Worm (Caenorhabditis elegans) whole organism, mixed stage, embryonic: ENCODE measurements around the gene srw-39.
A peak's percentile ranks its signal among the peaks of the same experiment; 100 is the strongest.

Experiments used
- bed-3 ChIP-seq: fragments of 200-800 bp; sonication (Bioruptor generic); optimal IDR thresholded peaks from 3 replicates; lab custom pipeline; 2018; ENCODE audit warnings: mild to moderate bottlenecking, missing genetic modification characterization, moderate library complexity, missing compliant biosample characterization
- blmp-1 ChIP-seq: fragments of 150-350 bp; optimal IDR thresholded peaks from 2 replicates; lab custom pipeline; 2014; ENCODE audit warnings: missing biosample characterization, missing genetic modification characterization
- ceh-39 ChIP-seq: fragments of 150-350 bp; optimal IDR thresholded peaks from 2 replicates; lab custom pipeline; 2014; ENCODE audit warnings: missing biosample characterization, missing genetic modification characterization
- ceh-43 ChIP-seq: fragments of 200-800 bp; sonication (Bioruptor generic); optimal IDR thresholded peaks from 2 replicates; lab custom pipeline; 2018; ENCODE audit warnings: mild to moderate bottlenecking, missing genetic modification characterization, moderate library complexity, missing compliant biosample characterization
- ceh-83 ChIP-seq: fragments of 200-800 bp; sonication (Bioruptor generic); optimal IDR thresholded peaks from 2 replicates; lab custom pipeline; 2018; ENCODE audit warnings: mild to moderate bottlenecking, missing genetic modification characterization, missing compliant biosample characterization
- ces-1 ChIP-seq: fragments of 150-350 bp; optimal IDR thresholded peaks from 2 replicates; lab custom pipeline; 2014; ENCODE audit warnings: missing biosample characterization, missing genetic modification reagents, missing genetic modification characterization
- cnd-1 ChIP-seq: fragments of 200-800 bp; sonication (Bioruptor generic); optimal IDR thresholded peaks from 2 replicates; lab custom pipeline; 2018; ENCODE audit warnings: mild to moderate bottlenecking, missing genetic modification characterization, missing compliant biosample characterization
- elt-1 ChIP-seq: sonication (generic microtip); optimal IDR thresholded peaks from 2 replicates; lab custom pipeline; 2017; ENCODE audit warnings: missing genetic modification characterization, mild to moderate bottlenecking, missing compliant biosample characterization, antibody characterized with exemption, moderate library complexity, borderline replicate concordance; ENCODE audit not compliant: insufficient read depth
- elt-3 ChIP-seq: fragments of 150-350 bp; optimal IDR thresholded peaks from 2 replicates; lab custom pipeline; 2014; ENCODE audit warnings: missing biosample characterization, missing genetic modification characterization
- flh-1 ChIP-seq: fragments of 200-800 bp; sonication (Bioruptor generic); optimal IDR thresholded peaks from 2 replicates; lab custom pipeline; 2018; ENCODE audit warnings: mild to moderate bottlenecking, missing genetic modification characterization, moderate library complexity, missing compliant biosample characterization
- ham-2 ChIP-seq: fragments of 200-800 bp; sonication (Bioruptor generic); optimal IDR thresholded peaks from 2 replicates; lab custom pipeline; 2018; ENCODE audit warnings: mild to moderate bottlenecking, missing genetic modification characterization, missing compliant biosample characterization
- hlh-1 ChIP-seq: fragments of 150-350 bp; optimal IDR thresholded peaks from 2 replicates; lab custom pipeline; 2014; ENCODE audit warnings: missing biosample characterization, missing genetic modification reagents, missing genetic modification characterization
- lin-13 ChIP-seq: fragments of 150-350 bp; optimal IDR thresholded peaks from 2 replicates; lab custom pipeline; 2014; ENCODE audit warnings: missing biosample characterization, missing genetic modification characterization
- lin-32 ChIP-seq: fragments of 200-800 bp; sonication (Bioruptor generic); optimal IDR thresholded peaks from 2 replicates; lab custom pipeline; 2018; ENCODE audit warnings: mild to moderate bottlenecking, missing genetic modification characterization, missing compliant biosample characterization
- lsy-2 ChIP-seq: fragments of 150-350 bp; optimal IDR thresholded peaks from 2 replicates; lab custom pipeline; 2014; ENCODE audit warnings: missing biosample characterization, missing genetic modification characterization
- mab-5 ChIP-seq: fragments of 150-350 bp; optimal IDR thresholded peaks from 2 replicates; lab custom pipeline; 2014; ENCODE audit warnings: missing biosample characterization, missing genetic modification characterization
- mep-1 ChIP-seq: fragments of 150-350 bp; optimal IDR thresholded peaks from 2 replicates; lab custom pipeline; 2017; ENCODE audit warnings: missing biosample characterization, missing genetic modification reagents, missing genetic modification characterization, inconsistent platforms
- mls-2 ChIP-seq: sonication (generic microtip); optimal IDR thresholded peaks from 2 replicates; lab custom pipeline; 2016; ENCODE audit warnings: mild to moderate bottlenecking, missing genetic modification characterization, moderate library complexity, missing compliant biosample characterization
- nhr-12 ChIP-seq: fragments of 150-350 bp; optimal IDR thresholded peaks from 2 replicates; lab custom pipeline; 2014; ENCODE audit warnings: missing biosample characterization, missing genetic modification characterization
- nhr-2 ChIP-seq: fragments of 150-350 bp; optimal IDR thresholded peaks from 2 replicates; lab custom pipeline; 2014; ENCODE audit warnings: missing biosample characterization, missing genetic modification characterization
- nhr-237 ChIP-seq: fragments of 150-350 bp; optimal IDR thresholded peaks from 2 replicates; lab custom pipeline; 2014; ENCODE audit warnings: missing biosample characterization, missing genetic modification characterization
- nhr-28 ChIP-seq: fragments of 150-350 bp; optimal IDR thresholded peaks from 2 replicates; lab custom pipeline; 2014; ENCODE audit warnings: missing biosample characterization, missing genetic modification characterization
- pha-4 ChIP-seq: fragments of 150-350 bp; optimal IDR thresholded peaks from 2 replicates; lab custom pipeline; 2018; ENCODE audit warnings: missing biosample characterization, missing genetic modification reagents, missing genetic modification characterization
- snpc-4 ChIP-seq: fragments of 150-350 bp; optimal IDR thresholded peaks from 2 replicates; lab custom pipeline; 2014; ENCODE audit warnings: missing biosample characterization, missing genetic modification characterization
- sptf-1 ChIP-seq: sonication (generic microtip); optimal IDR thresholded peaks from 2 replicates; lab custom pipeline; 2017; ENCODE audit warnings: mild to moderate bottlenecking, missing genetic modification characterization, moderate library complexity, missing compliant biosample characterization
- tbx-8 ChIP-seq: fragments of 200-800 bp; sonication (Bioruptor generic); optimal IDR thresholded peaks from 2 replicates; lab custom pipeline; 2018; ENCODE audit warnings: mild to moderate bottlenecking, missing genetic modification characterization, moderate library complexity, missing compliant biosample characterization
- unc-39 ChIP-seq: fragments of 150-350 bp; optimal IDR thresholded peaks from 2 replicates; lab custom pipeline; 2014; ENCODE audit warnings: missing biosample characterization, missing genetic modification characterization
- unc-62 ChIP-seq: fragments of 150-350 bp; optimal IDR thresholded peaks from 2 replicates; lab custom pipeline; 2014; ENCODE audit warnings: missing biosample characterization, missing genetic modification reagents, missing genetic modification characterization
- zip-8 ChIP-seq: fragments of 150-350 bp; optimal IDR thresholded peaks from 2 replicates; lab custom pipeline; 2014; ENCODE audit warnings: missing biosample characterization, missing genetic modification characterization
- ztf-11 ChIP-seq: fragments of 150-350 bp; optimal IDR thresholded peaks from 2 replicates; lab custom pipeline; 2014; ENCODE audit warnings: missing biosample characterization, missing genetic modification characterization

Gene srw-39

ce11 chrV:20171941-20172340, at the start of gene srw-39:
Gene srw-39, minus strand, starts transcription at chrV:20172041.
- no peak for TF ChIP-seq elt-1 (tag; lab: Kevin White, UChicago)
- TF ChIP-seq tbx-8: no peak

ce11 chrV:20220604-20221003, 48.8 kb upstream of the srw-39 start:
- TF ChIP-seq flh-1 (no peak), ceh-43 (GFP tag; lab: Kevin White, UChicago) (peak; percentile 33), nhr-237 (no peak), tbx-8 (no peak), bed-3 (no peak), cnd-1 (tag; lab: Kevin White, UChicago) (no peak), ces-1 (GFP tag; lab: Kevin White, UChicago) (peak; percentile 98), nhr-12 (tag; lab: Kevin White, UChicago) (no peak)

ce11 chrV:20215197-20215596, 43.4 kb upstream of the srw-39 start, which contains the start of gene Y113G7B.11:
Gene Y113G7B.11, minus strand, starts transcription at chrV:20215297.
- TF ChIP-seq bed-3: no peak
- TF ChIP-seq ceh-83 (GFP tag; lab: Kevin White, UChicago): no peak
- TF ChIP-seq nhr-28 (tag; lab: Kevin White, UChicago): no peak
- TF ChIP-seq snpc-4 (tag; lab: Kevin White, UChicago): no peak
- TF ChIP-seq unc-39 (tag; lab: Kevin White, UChicago): no peak
- TF ChIP-seq elt-1 (tag; lab: Kevin White, UChicago): no peak
- TF ChIP-seq zip-8 (tag; lab: Kevin White, UChicago): no peak
- no peak for TF ChIP-seq ham-2 (GFP tag; lab: Kevin White, UChicago)
- no peak for TF ChIP-seq ztf-11 (tag; lab: Kevin White, UChicago)
- no peak for TF ChIP-seq nhr-237
- TF ChIP-seq flh-1: no peak
- TF ChIP-seq nhr-2 (tag; lab: Kevin White, UChicago): no peak
- TF ChIP-seq nhr-12 (tag; lab: Kevin White, UChicago): no peak
- no peak for TF ChIP-seq mls-2
- TF ChIP-seq mep-1: no peak
- no peak for TF ChIP-seq lin-32 (GFP tag; lab: Kevin White, UChicago)
- no peak for TF ChIP-seq blmp-1 (tag; lab: Kevin White, UChicago)
- TF ChIP-seq elt-3 (tag; lab: Kevin White, UChicago): no peak
- TF ChIP-seq mab-5 (tag; lab: Kevin White, UChicago): no peak
- no peak for TF ChIP-seq ceh-39

- TF ChIP-seq pha-4 (no peak), tbx-8 (no peak)
Observed at ce11 chrV:20213097-20213496, 41.3 kb upstream of the srw-39 start.

- no peak for TF ChIP-seq unc-62 (GFP tag; lab: Kevin White, UChicago)
Observed at ce11 chrV:20212584-20212983, 40.7 kb upstream of the srw-39 start, which contains the start of gene Y113G7B.12. Gene Y113G7B.12, minus strand, starts transcription at chrV:20212684.

ce11 chrV:20206086-20206485, 34.2 kb upstream of the srw-39 start, which contains the start of the genes fbxb-59 and srbc-34:
Gene fbxb-59, minus strand, starts transcription at chrV:20206186.
Gene srbc-34, plus strand, starts transcription at chrV:20206318.
- TF ChIP-seq hlh-1: no peak

ce11 chrV:20203085-20203484, 31.2 kb upstream of the srw-39 start, which contains the start of gene fbxa-113:
Gene fbxa-113, plus strand, starts transcription at chrV:20203385.
- TF ChIP-seq flh-1: no peak
- TF ChIP-seq snpc-4 (tag; lab: Kevin White, UChicago): no peak
- no peak for TF ChIP-seq lin-13 (tag; lab: Kevin White, UChicago)
- no peak for TF ChIP-seq mep-1

- TF ChIP-seq lsy-2 (peak; percentile 6), sptf-1 (tag; lab: Kevin White, UChicago) (no peak), mls-2 (no peak)
Observed at ce11 chrV:20201316-20201715, 29.5 kb upstream of the srw-39 start, which contains the start of gene fbxa-114. Gene fbxa-114, plus strand, starts transcription at chrV:20201616.
